Fruit fly (Drosophila melanogaster): ENCODE data around the gene CG14567.

dm6 chr3L:21720869-21721268, 17.4 kb downstream of the CG14567 start:
- no peak for TF ChIP-seq cic (GFP tag; optimal IDR thresholded peaks at IDR 0.05)
- no peak for TF ChIP-seq CG33017 (tag; optimal IDR thresholded peaks at IDR 0.05)
- no peak for TF ChIP-seq CG12768 (GFP tag; optimal IDR thresholded peaks at IDR 0.05)
- no peak for TF ChIP-seq ovo (GFP tag; optimal IDR thresholded peaks at IDR 0.05)
